Worm (Caenorhabditis elegans) whole organism, L3 larva: Measurements from ENCODE around the gene Y40B10A.11.

ENCODE experiments used
- ZK546.5 ChIP-seq: sonication (generic microtip); optimal IDR thresholded peaks from 2 replicates; lab custom pipeline; 2017; ENCODE audit warnings: missing biosample characterization, missing genetic modification characterization
- aly-2 ChIP-seq: fragments of 150-350 bp; optimal IDR thresholded peaks from 2 replicates; lab custom pipeline; 2014; ENCODE audit warnings: missing biosample characterization, missing genetic modification characterization
- ama-1 ChIP-seq: fragments of 150-350 bp; optimal IDR thresholded peaks from 2 replicates; lab custom pipeline; 2018
- ceh-28 ChIP-seq: fragments of 150-350 bp; optimal IDR thresholded peaks from 2 replicates; lab custom pipeline; 2014; ENCODE audit warnings: missing biosample characterization, missing genetic modification reagents, missing genetic modification characterization
- daf-12 ChIP-seq: fragments of 150-350 bp; optimal IDR thresholded peaks from 2 replicates; lab custom pipeline; 2014; ENCODE audit warnings: missing biosample characterization, missing genetic modification reagents, missing genetic modification characterization
- egl-27 ChIP-seq: sonication (generic microtip); optimal IDR thresholded peaks from 4 replicates; lab custom pipeline; 2017; ENCODE audit warnings: missing biosample characterization, missing genetic modification reagents, missing genetic modification characterization
- egl-5 ChIP-seq: fragments of 150-350 bp; optimal IDR thresholded peaks from 2 replicates; lab custom pipeline; 2017; ENCODE audit warnings: missing biosample characterization, missing genetic modification reagents, missing genetic modification characterization, inconsistent platforms
- elt-1 ChIP-seq: fragments of 150-350 bp; optimal IDR thresholded peaks from 2 replicates; lab custom pipeline; 2014; ENCODE audit warnings: missing biosample characterization, missing genetic modification characterization
- elt-2 ChIP-seq: sonication (generic microtip); optimal IDR thresholded peaks from 2 replicates; lab custom pipeline; 2016; ENCODE audit warnings: missing genetic modification reagents, mild to moderate bottlenecking, missing genetic modification characterization, missing compliant biosample characterization
- eor-1 ChIP-seq, 2 experiments: fragments of 150-350 bp; optimal IDR thresholded peaks; 2 replicates each; lab custom pipeline; 2014 to 2018; ENCODE audit warnings: missing biosample characterization in 2 of 2, missing genetic modification characterization in 2 of 2
- fkh-10 ChIP-seq: sonication (generic microtip); optimal IDR thresholded peaks from 2 replicates; lab custom pipeline; 2017; ENCODE audit warnings: missing biosample characterization, missing genetic modification reagents, missing genetic modification characterization
- fkh-2 ChIP-seq: fragments of 150-350 bp; optimal IDR thresholded peaks from 2 replicates; lab custom pipeline; 2014; ENCODE audit warnings: missing biosample characterization, missing genetic modification reagents, missing genetic modification characterization
- fos-1 ChIP-seq: fragments of 150-350 bp; optimal IDR thresholded peaks from 2 replicates; lab custom pipeline; 2014; ENCODE audit warnings: missing biosample characterization, missing genetic modification characterization
- lin-15B ChIP-seq: fragments of 150-350 bp; optimal IDR thresholded peaks from 2 replicates; lab custom pipeline; 2014; ENCODE audit warnings: missing biosample characterization, missing genetic modification characterization
- lin-39 ChIP-seq: fragments of 150-350 bp; optimal IDR thresholded peaks from 2 replicates; lab custom pipeline; 2018; ENCODE audit warnings: missing biosample characterization, missing genetic modification reagents, missing genetic modification characterization
- lsy-12 ChIP-seq: sonication (generic microtip); optimal IDR thresholded peaks from 2 replicates; lab custom pipeline; 2016; ENCODE audit warnings: mild to moderate bottlenecking, missing genetic modification characterization, missing compliant biosample characterization
- mdl-1 ChIP-seq: fragments of 150-350 bp; optimal IDR thresholded peaks from 2 replicates; lab custom pipeline; 2014; ENCODE audit warnings: missing biosample characterization, missing genetic modification characterization
- mml-1 ChIP-seq: fragments of 150-350 bp; sonication (generic microtip); optimal IDR thresholded peaks from 3 replicates; lab custom pipeline; 2014; ENCODE audit warnings: missing biosample characterization, missing genetic modification characterization
- nfya-1 ChIP-seq: sonication (generic microtip); optimal IDR thresholded peaks from 2 replicates; lab custom pipeline; 2017; ENCODE audit warnings: missing genetic modification characterization, mild to moderate bottlenecking, missing compliant biosample characterization, antibody characterized with exemption, moderate library complexity; ENCODE audit not compliant: insufficient read depth
- nhr-11 ChIP-seq: fragments of 150-350 bp; optimal IDR thresholded peaks from 2 replicates; lab custom pipeline; 2014; ENCODE audit warnings: missing biosample characterization, missing genetic modification characterization
- nhr-23 ChIP-seq: fragments of 150-350 bp; optimal IDR thresholded peaks from 2 replicates; lab custom pipeline; 2014; ENCODE audit warnings: missing biosample characterization, missing genetic modification reagents, missing genetic modification characterization
- nhr-237 ChIP-seq: fragments of 150-350 bp; optimal IDR thresholded peaks from 2 replicates; lab custom pipeline; 2014; ENCODE audit warnings: missing biosample characterization, missing genetic modification characterization
- nhr-25 ChIP-seq: sonication (generic microtip); optimal IDR thresholded peaks from 2 replicates; lab custom pipeline; 2017; ENCODE audit warnings: missing biosample characterization, missing genetic modification characterization
- nhr-28 ChIP-seq: fragments of 150-350 bp; optimal IDR thresholded peaks from 2 replicates; lab custom pipeline; 2014; ENCODE audit warnings: missing biosample characterization, missing genetic modification characterization
- nhr-43 ChIP-seq: sonication (generic microtip); optimal IDR thresholded peaks from 2 replicates; lab custom pipeline; 2016; ENCODE audit warnings: mild to moderate bottlenecking, missing genetic modification characterization, missing compliant biosample characterization; ENCODE audit not compliant: poor library complexity, severe bottlenecking
- nhr-67 ChIP-seq: fragments of 150-350 bp; optimal IDR thresholded peaks from 2 replicates; lab custom pipeline; 2014; ENCODE audit warnings: missing biosample characterization, missing genetic modification characterization
- nhr-76 ChIP-seq: fragments of 150-350 bp; sonication (generic microtip); optimal IDR thresholded peaks from 5 replicates; lab custom pipeline; 2014; ENCODE audit warnings: missing biosample characterization, missing genetic modification characterization
- nhr-77 ChIP-seq: fragments of 150-350 bp; optimal IDR thresholded peaks from 2 replicates; lab custom pipeline; 2014; ENCODE audit warnings: missing biosample characterization, missing genetic modification characterization
- pha-4 ChIP-seq: fragments of 150-350 bp; optimal IDR thresholded peaks from 2 replicates; lab custom pipeline; 2014; ENCODE audit warnings: missing biosample characterization, missing genetic modification reagents, missing genetic modification characterization
- pqm-1 ChIP-seq: fragments of 150-350 bp; optimal IDR thresholded peaks from 2 replicates; lab custom pipeline; 2017; ENCODE audit warnings: missing biosample characterization, missing genetic modification characterization, inconsistent platforms
- sea-2 ChIP-seq: fragments of 150-350 bp; sonication (generic microtip); optimal IDR thresholded peaks from 4 replicates; lab custom pipeline; 2014; ENCODE audit warnings: missing biosample characterization, missing genetic modification reagents, missing genetic modification characterization
- skn-1 ChIP-seq: fragments of 150-350 bp; optimal IDR thresholded peaks from 2 replicates; lab custom pipeline; 2014; ENCODE audit warnings: missing biosample characterization, missing genetic modification characterization
- snpc-4 ChIP-seq: fragments of 150-350 bp; optimal IDR thresholded peaks from 2 replicates; lab custom pipeline; 2014; ENCODE audit warnings: missing biosample characterization, missing genetic modification characterization
- tbx-2 ChIP-seq: sonication (generic microtip); optimal IDR thresholded peaks from 2 replicates; lab custom pipeline; 2016; ENCODE audit warnings: mild to moderate bottlenecking, missing genetic modification characterization, missing compliant biosample characterization
- unc-39 ChIP-seq: sonication (generic microtip); optimal IDR thresholded peaks from 4 replicates; lab custom pipeline; 2017; ENCODE audit warnings: missing biosample characterization, missing genetic modification characterization
- unc-62 ChIP-seq: fragments of 150-350 bp; sonication (generic microtip); optimal IDR thresholded peaks from 4 replicates; lab custom pipeline; 2014; ENCODE audit warnings: missing biosample characterization, missing genetic modification reagents, missing genetic modification characterization
- zag-1 ChIP-seq: fragments of 150-350 bp; optimal IDR thresholded peaks from 2 replicates; lab custom pipeline; 2014; ENCODE audit warnings: missing biosample characterization, missing genetic modification characterization
- ztf-11 ChIP-seq: fragments of 150-350 bp; optimal IDR thresholded peaks from 2 replicates; lab custom pipeline; 2014; ENCODE audit warnings: missing biosample characterization, missing genetic modification characterization
- ztf-4 ChIP-seq: fragments of 150-350 bp; optimal IDR thresholded peaks from 2 replicates; lab custom pipeline; 2014; ENCODE audit warnings: missing biosample characterization, missing genetic modification characterization

Gene Y40B10A.11

ce11 chrV:2031454-2031853 is 20.0 kb downstream of the Y40B10A.11 start, which contains the start of gene hil-6:
hil-6 (minus strand) TSS chrV:2031554.
- TF ChIP-seq mdl-1 (tag; lab: Kevin White, UChicago) (no peak), unc-39 (tag; lab: Kevin White, UChicago) (no peak), pha-4 (tag; lab: Kevin White, UChicago) (no peak), ama-1 (lab: Kevin White, UChicago) (no peak), ceh-28 (tag; lab: Kevin White, UChicago) (no peak), nhr-23 (no peak), nhr-43 (tag; lab: Kevin White, UChicago) (no peak), egl-27 (no peak), sea-2 (GFP tag; lab: Kevin White, UChicago) (no peak), nhr-25 (tag; lab: Kevin White, UChicago) (no peak), egl-5 (no peak), lin-15B (no peak), unc-62 (no peak), pqm-1 (no peak), nhr-77 (tag; lab: Kevin White, UChicago) (no peak), daf-12 (no peak)

ce11 chrV:2030661-2031060 is 20.7 kb downstream of the Y40B10A.11 start:
- TF ChIP-seq nfya-1 (no peak), lin-39 (no peak), mml-1 (tag; lab: Kevin White, UChicago) (no peak), ZK546.5 (tag; lab: Kevin White, UChicago) (no peak), egl-27 (no peak), nhr-237 (tag; lab: Kevin White, UChicago) (no peak)
- TF ChIP-seq, all 47 proteins: peak for 0

ce11 chrV:2029877-2030276 is 21.5 kb downstream of the Y40B10A.11 start, which contains the start of gene F59A7.12:
F59A7.12 (plus strand) TSS chrV:2030177.
- no peak for TF ChIP-seq elt-2
- TF ChIP-seq skn-1 (tag; lab: Kevin White, UChicago): no peak
- no peak for TF ChIP-seq ztf-4
- TF ChIP-seq snpc-4: no peak
- TF ChIP-seq tbx-2 (tag; lab: Kevin White, UChicago): no peak
- no peak for TF ChIP-seq lsy-12 (tag; lab: Kevin White, UChicago)
- no peak for TF ChIP-seq nhr-11 (tag; lab: Kevin White, UChicago)

ce11 chrV:2027787-2028186 is 23.6 kb downstream of the Y40B10A.11 start, which contains the start of gene srab-13:
srab-13 (minus strand) TSS chrV:2027887.
- no peak for TF ChIP-seq nhr-76 (tag; lab: Kevin White, UChicago)
- no peak for TF ChIP-seq nhr-237 (tag; lab: Kevin White, UChicago)
- TF ChIP-seq ztf-11: no peak
- TF ChIP-seq egl-5: no peak
- TF ChIP-seq fos-1: no peak
- no peak for TF ChIP-seq elt-1 (tag; lab: Kevin White, UChicago)
- TF ChIP-seq skn-1 (tag; lab: Kevin White, UChicago): no peak
- no peak for TF ChIP-seq nhr-28 (tag; lab: Kevin White, UChicago)
- TF ChIP-seq nhr-25 (tag; lab: Kevin White, UChicago): no peak
- no peak for TF ChIP-seq nhr-43 (tag; lab: Kevin White, UChicago)
- TF ChIP-seq lin-39: no peak
- TF ChIP-seq nfya-1: no peak
- TF ChIP-seq lin-15B: no peak
- TF ChIP-seq fkh-2 (tag; lab: Kevin White, UChicago): no peak
- no peak for TF ChIP-seq eor-1 (tag; optimal IDR thresholded peaks at IDR 0.05; lab: Kevin White, UChicago)
- no peak for TF ChIP-seq fkh-10 (GFP tag; lab: Kevin White, UChicago)
- TF ChIP-seq aly-2 (tag; lab: Kevin White, UChicago): no peak
- no peak for TF ChIP-seq ztf-4

ce11 chrV:2022374-2022773 is 29.0 kb downstream of the Y40B10A.11 start, which contains the start of gene F59A7.5:
F59A7.5 (plus strand) TSS chrV:2022674.
- TF ChIP-seq nhr-67: no peak
- TF ChIP-seq nhr-23: no peak
- TF ChIP-seq fos-1: no peak
- TF ChIP-seq ama-1 (lab: Kevin White, UChicago): no peak
- TF ChIP-seq unc-39 (tag; lab: Kevin White, UChicago): no peak
- TF ChIP-seq zag-1: no peak
- TF ChIP-seq ceh-28 (tag; lab: Kevin White, UChicago): no peak
- no peak for TF ChIP-seq nhr-25 (tag; lab: Kevin White, UChicago)
